Worm (Caenorhabditis elegans) whole organism, midembryonic: ENCODE results near the gene natc-1.
A peak's percentile ranks its signal among the peaks of the same experiment; 100 is the strongest.

Source experiments
- T22C8.4 ChIP-seq: fragments of 200-800 bp; sonication (Bioruptor generic); IDR thresholded peaks from 2 replicates; pipeline ENCODE4 v1.3.6; 2022; ENCODE audit warnings: missing genetic modification characterization, missing compliant biosample characterization
- cog-1 ChIP-seq: sonication (generic microtip); optimal IDR thresholded peaks from 2 replicates; lab custom pipeline; 2016; ENCODE audit warnings: missing genetic modification characterization, missing compliant biosample characterization
- flt-1 ChIP-seq: fragments of 200-800 bp; sonication (Bioruptor generic); IDR thresholded peaks from 2 replicates; pipeline ENCODE4 v1.3.6; 2022; ENCODE audit warnings: missing genetic modification characterization, missing compliant biosample characterization
- klf-2 ChIP-seq: fragments of 200-800 bp; sonication (Bioruptor generic); conservative IDR thresholded peaks from 2 replicates; pipeline ENCODE4 v1.3.6; 2022; ENCODE audit warnings: missing genetic modification reagents, missing genetic modification characterization, missing compliant biosample characterization
- med-1 ChIP-seq: sonication (generic microtip); optimal IDR thresholded peaks from 2 replicates; lab custom pipeline; 2017; ENCODE audit warnings: missing genetic modification characterization, mild to moderate bottlenecking, missing compliant biosample characterization, antibody characterized with exemption, missing genetic modification reagents; ENCODE audit not compliant: insufficient read depth
- ref-1 ChIP-seq: fragments of 200-800 bp; sonication (Bioruptor generic); conservative IDR thresholded peaks from 2 replicates; pipeline ENCODE4 v1.3.6; 2022; ENCODE audit warnings: missing genetic modification reagents, missing genetic modification characterization, missing compliant biosample characterization
- tab-1 ChIP-seq: fragments of 200-800 bp; sonication (Bioruptor generic); IDR thresholded peaks from 2 replicates; pipeline ENCODE4 v1.3.6; 2022; ENCODE audit warnings: missing genetic modification characterization, missing compliant biosample characterization
- ztf-23 ChIP-seq: fragments of 200-800 bp; sonication (Bioruptor generic); IDR thresholded peaks from 2 replicates; pipeline ENCODE4 v1.3.6; 2022; ENCODE audit warnings: missing genetic modification reagents, missing genetic modification characterization, missing compliant biosample characterization
- ztf-29 ChIP-seq: fragments of 200-800 bp; sonication (Bioruptor generic); IDR thresholded peaks from 2 replicates; pipeline ENCODE4 v1.3.6; 2022; ENCODE audit warnings: missing genetic modification reagents, missing genetic modification characterization, missing compliant biosample characterization

The natc-1 gene

ce11 chrV:8499407-8499806 is 37.2 kb downstream of the natc-1 start:
- no peak for TF ChIP-seq T22C8.4 (GFP tag; lab: Robert Waterston, UW)
- no peak for TF ChIP-seq cog-1 (tag; lab: Kevin White, UChicago)
- no peak for TF ChIP-seq klf-2 (GFP tag; lab: Robert Waterston, UW)
- TF ChIP-seq ref-1 (GFP tag; lab: Robert Waterston, UW), result no peak
- no peak for TF ChIP-seq tab-1
- TF ChIP-seq flt-1 (GFP tag; lab: Robert Waterston, UW), result no peak
- no peak for TF ChIP-seq med-1 (GFP tag; lab: Kevin White, UChicago)
- TF ChIP-seq ztf-29, result no peak
- no peak for TF ChIP-seq ztf-23 (GFP tag; lab: Robert Waterston, UW)

- TF ChIP-seq tab-1 (peak; percentile 100), cog-1 (tag; lab: Kevin White, UChicago) (peak; percentile 97), T22C8.4 (GFP tag; lab: Robert Waterston, UW) (peak; percentile 98), med-1 (GFP tag; lab: Kevin White, UChicago) (peak; percentile 93), ztf-23 (GFP tag; lab: Robert Waterston, UW) (peak; percentile 99), ztf-29 (peak; percentile 99), klf-2 (GFP tag; lab: Robert Waterston, UW) (peak; percentile 100), ref-1 (GFP tag; lab: Robert Waterston, UW) (peak; percentile 98), flt-1 (GFP tag; lab: Robert Waterston, UW) (peak; percentile 99)
Measured at ce11 chrV:8500348-8500747, 38.2 kb downstream of the natc-1 start.

ce11 chrV:8507324-8507723 is 45.2 kb downstream of the natc-1 start, which contains the start of gene ZK994.6:
ZK994.6 (minus strand) TSS chrV:8507424.
- no peak for TF ChIP-seq ref-1 (GFP tag; lab: Robert Waterston, UW)
- TF ChIP-seq med-1 (GFP tag; lab: Kevin White, UChicago), result no peak
- no peak for TF ChIP-seq klf-2 (GFP tag; lab: Robert Waterston, UW)
- TF ChIP-seq cog-1 (tag; lab: Kevin White, UChicago), result no peak
- no peak for TF ChIP-seq tab-1
- TF ChIP-seq T22C8.4 (GFP tag; lab: Robert Waterston, UW), result no peak
- TF ChIP-seq flt-1 (GFP tag; lab: Robert Waterston, UW), result no peak
- TF ChIP-seq ztf-23 (GFP tag; lab: Robert Waterston, UW), result no peak
- TF ChIP-seq ztf-29, result no peak

- TF ChIP-seq flt-1 (GFP tag; lab: Robert Waterston, UW) (no peak), med-1 (GFP tag; lab: Kevin White, UChicago) (no peak), klf-2 (GFP tag; lab: Robert Waterston, UW) (no peak), ref-1 (GFP tag; lab: Robert Waterston, UW) (no peak), ztf-23 (GFP tag; lab: Robert Waterston, UW) (no peak), T22C8.4 (GFP tag; lab: Robert Waterston, UW) (no peak), cog-1 (tag; lab: Kevin White, UChicago) (no peak), tab-1 (no peak), ztf-29 (no peak)
Measured at ce11 chrV:8513361-8513760, 51.2 kb downstream of the natc-1 start, which contains the start of gene F45F2.9. F45F2.9 (minus strand) TSS chrV:8513461.
